Fruit fly (Drosophila melanogaster) whole organism, embryonic: ENCODE measurements around the gene Cyp313a1.

Experiments
- Blimp-1 ChIP-seq: fragments of 200-800 bp; sonication (Bioruptor generic); optimal IDR thresholded peaks from 3 replicates; lab custom pipeline; 2018; ENCODE audit warnings: missing biosample characterization, missing genetic modification characterization, mild to moderate bottlenecking, moderate library complexity, missing genetic modification reagents
- CG11560 ChIP-seq: fragments of 200-800 bp; sonication (Bioruptor generic); IDR thresholded peaks from 3 replicates; pipeline ENCODE4 v1.3.6; 2022; ENCODE audit warnings: missing biosample characterization, missing genetic modification characterization
- CG11696 ChIP-seq: fragments of 200-800 bp; sonication (Bioruptor generic); IDR thresholded peaks from 2 replicates; pipeline ENCODE4 v1.3.6; 2022; ENCODE audit warnings: missing biosample characterization, missing genetic modification characterization
- CG1233 ChIP-seq: fragments of 200-800 bp; sonication (Bioruptor generic); optimal IDR thresholded peaks from 4 replicates; lab custom pipeline; 2018; ENCODE audit warnings: missing biosample characterization, mild to moderate bottlenecking, missing genetic modification characterization
- CG12391 ChIP-seq: fragments of 200-800 bp; sonication (Bioruptor generic); optimal IDR thresholded peaks from 3 replicates; lab custom pipeline; 2018; ENCODE audit warnings: missing biosample characterization, mild to moderate bottlenecking, missing genetic modification characterization, moderate library complexity
- CG13287 ChIP-seq: fragments of 200-800 bp; sonication (Bioruptor generic); IDR thresholded peaks from 2 replicates; pipeline ENCODE4 v1.3.6; 2022; ENCODE audit warnings: missing biosample characterization, missing genetic modification characterization; ENCODE audit not compliant: partially characterized antibody
- CG17802 ChIP-seq: fragments of 200-800 bp; sonication (Bioruptor generic); optimal IDR thresholded peaks from 2 replicates; lab custom pipeline; 2018; ENCODE audit warnings: missing biosample characterization, mild to moderate bottlenecking, missing genetic modification characterization, moderate library complexity
- CG17912 ChIP-seq: fragments of 200-800 bp; sonication (Bioruptor generic); optimal IDR thresholded peaks from 2 replicates; lab custom pipeline; 2018; ENCODE audit warnings: missing biosample characterization, mild to moderate bottlenecking, missing genetic modification characterization
- CG30403 ChIP-seq: fragments of 200-800 bp; sonication (Bioruptor generic); optimal IDR thresholded peaks from 3 replicates; lab custom pipeline; 2016; ENCODE audit warnings: missing biosample characterization, missing genetic modification characterization
- CG31365 ChIP-seq: fragments of 200-800 bp; sonication (Bioruptor generic); optimal IDR thresholded peaks from 2 replicates; lab custom pipeline; 2018; ENCODE audit warnings: missing biosample characterization, mild to moderate bottlenecking, missing genetic modification characterization
- CG42726 ChIP-seq: fragments of 200-800 bp; sonication (Bioruptor generic); IDR thresholded peaks from 2 replicates; pipeline ENCODE4 v1.3.6; 2022; ENCODE audit warnings: missing biosample characterization, missing genetic modification characterization; ENCODE audit not compliant: partially characterized antibody
- CG6683 ChIP-seq: fragments of 200-800 bp; sonication (Bioruptor generic); optimal IDR thresholded peaks from 2 replicates; lab custom pipeline; 2017; ENCODE audit warnings: missing biosample characterization, mild to moderate bottlenecking, missing genetic modification characterization, missing genetic modification reagents
- CG8281 ChIP-seq: fragments of 200-800 bp; sonication (Bioruptor generic); optimal IDR thresholded peaks from 2 replicates; lab custom pipeline; 2018; ENCODE audit warnings: missing biosample characterization, mild to moderate bottlenecking, missing genetic modification characterization, moderate library complexity
- CG8359 ChIP-seq: fragments of 200-800 bp; sonication (Bioruptor generic); optimal IDR thresholded peaks from 2 replicates; lab custom pipeline; 2017; ENCODE audit warnings: missing biosample characterization, mild to moderate bottlenecking, missing genetic modification characterization, borderline replicate concordance
- CG8924 ChIP-seq: fragments of 200-800 bp; optimal IDR thresholded peaks from 3 replicates; lab custom pipeline; 2019; ENCODE audit warnings: missing biosample characterization, mild to moderate bottlenecking, missing genetic modification characterization, moderate library complexity
- CG9215 ChIP-seq: fragments of 200-800 bp; sonication (Bioruptor generic); IDR thresholded peaks from 2 replicates; pipeline ENCODE4 v1.3.6; 2022; ENCODE audit warnings: missing biosample characterization, missing genetic modification characterization
- CoRest ChIP-seq: fragments of 200-800 bp; sonication (Bioruptor generic); optimal IDR thresholded peaks from 3 replicates; lab custom pipeline; 2018; ENCODE audit warnings: missing biosample characterization, mild to moderate bottlenecking, missing genetic modification characterization, moderate library complexity
- Dek ChIP-seq: fragments of 200-800 bp; sonication (Bioruptor generic); optimal IDR thresholded peaks from 3 replicates; lab custom pipeline; 2019; ENCODE audit warnings: missing biosample characterization, mild to moderate bottlenecking, missing genetic modification characterization, moderate library complexity
- Fer2 ChIP-seq: fragments of 200-800 bp; sonication (Bioruptor generic); optimal IDR thresholded peaks from 2 replicates; lab custom pipeline; 2018; ENCODE audit warnings: missing biosample characterization, mild to moderate bottlenecking, missing genetic modification characterization, moderate library complexity
- Fer3 ChIP-seq: fragments of 200-800 bp; sonication (Bioruptor generic); optimal IDR thresholded peaks from 2 replicates; lab custom pipeline; 2018; ENCODE audit warnings: missing biosample characterization, mild to moderate bottlenecking, missing genetic modification characterization, moderate library complexity
- H2.0 ChIP-seq: fragments of 200-800 bp; sonication (Bioruptor generic); IDR thresholded peaks from 2 replicates; pipeline ENCODE4 v1.3.6; 2022; ENCODE audit warnings: missing biosample characterization, missing genetic modification characterization
- HLH3B ChIP-seq: fragments of 200-800 bp; sonication (Bioruptor generic); IDR thresholded peaks from 2 replicates; pipeline ENCODE4 v1.3.6; 2022; ENCODE audit warnings: missing biosample characterization, missing genetic modification characterization
- Hmx ChIP-seq: fragments of 200-800 bp; sonication (Bioruptor generic); optimal IDR thresholded peaks from 2 replicates; lab custom pipeline; 2016; ENCODE audit warnings: missing biosample characterization, missing genetic modification characterization
- MBD-R2 ChIP-seq: fragments of 200-800 bp; sonication (Bioruptor generic); IDR thresholded peaks from 2 replicates; pipeline ENCODE4 v1.3.6; 2022; ENCODE audit warnings: missing biosample characterization, missing genetic modification characterization
- Neu2 ChIP-seq: fragments of 200-800 bp; sonication (Bioruptor generic); optimal IDR thresholded peaks from 3 replicates; lab custom pipeline; 2016; ENCODE audit warnings: missing biosample characterization, missing genetic modification characterization, borderline replicate concordance
- PHDP ChIP-seq: fragments of 200-800 bp; sonication (Bioruptor generic); optimal IDR thresholded peaks from 3 replicates; lab custom pipeline; 2018; ENCODE audit warnings: missing biosample characterization, mild to moderate bottlenecking, missing genetic modification characterization, moderate library complexity
- Pdp1 ChIP-seq, 2 experiments: fragments of 200-800 bp; sonication (Bioruptor generic); optimal IDR thresholded peaks; 3 replicates each; lab custom pipeline; 2016; ENCODE audit warnings: missing biosample characterization in 2 of 2, missing genetic modification characterization in 2 of 2, mild to moderate bottlenecking in 1 of 2, moderate library complexity in 1 of 2
- Sry-δ ChIP-seq: fragments of 200-800 bp; sonication (Bioruptor generic); optimal IDR thresholded peaks from 2 replicates; lab custom pipeline; 2016; ENCODE audit warnings: missing biosample characterization, missing genetic modification characterization
- Taf1 ChIP-seq: fragments of 200-800 bp; sonication (Bioruptor generic); IDR thresholded peaks from 2 replicates; pipeline ENCODE4 v1.3.6; 2022; ENCODE audit warnings: missing biosample characterization, missing genetic modification characterization
- bab2 ChIP-seq: fragments of 200-800 bp; sonication (Bioruptor generic); optimal IDR thresholded peaks from 2 replicates; lab custom pipeline; 2016; ENCODE audit warnings: missing biosample characterization, missing genetic modification characterization
- bbx ChIP-seq: fragments of 200-800 bp; sonication (Bioruptor generic); IDR thresholded peaks from 2 replicates; pipeline ENCODE4 v1.3.6; 2022; ENCODE audit warnings: missing biosample characterization, missing genetic modification characterization; ENCODE audit not compliant: partially characterized antibody
- crp ChIP-seq, 2 experiments: fragments of 200-800 bp; sonication (Bioruptor generic); optimal IDR thresholded peaks; 2 replicates in 1 of 2; 3 replicates in 1 of 2; lab custom pipeline; 2017; ENCODE audit warnings: missing biosample characterization in 2 of 2, missing genetic modification characterization in 2 of 2, mild to moderate bottlenecking in 1 of 2, moderate library complexity in 1 of 2
- dpn ChIP-seq, 2 experiments: fragments of 200-800 bp; sonication (Bioruptor generic); optimal IDR thresholded peaks; 3 replicates each; lab custom pipeline; 2016; ENCODE audit warnings: missing biosample characterization in 2 of 2, missing genetic modification characterization in 2 of 2
- gcm2 ChIP-seq: fragments of 200-800 bp; sonication (Bioruptor generic); optimal IDR thresholded peaks from 2 replicates; lab custom pipeline; 2016; ENCODE audit warnings: missing biosample characterization, missing genetic modification characterization
- hbn ChIP-seq: fragments of 200-800 bp; sonication (Bioruptor generic); IDR thresholded peaks from 2 replicates; pipeline ENCODE4 v1.3.6; 2022; ENCODE audit warnings: missing biosample characterization, missing genetic modification characterization; ENCODE audit not compliant: partially characterized antibody
- hkb ChIP-seq, 2 experiments: fragments of 200-800 bp in 1 of 2; fragments of >200 bp in 1 of 2; sonication (Bioruptor generic) in 1 of 2; IDR thresholded peaks in 1 of 2; optimal IDR thresholded peaks in 1 of 2; 2 replicates each; pipeline versions ENCODE4 v1.3.6 to Lab custom; 2017 to 2022; ENCODE audit warnings: missing biosample characterization in 1 of 2, missing genetic modification characterization in 1 of 2
- ken ChIP-seq: fragments of 200-800 bp; sonication (Bioruptor generic); IDR thresholded peaks from 3 replicates; pipeline ENCODE4 v1.3.6; 2022; ENCODE audit warnings: missing biosample characterization, missing genetic modification characterization
- klu ChIP-seq: fragments of 200-800 bp; sonication (Bioruptor generic); IDR thresholded peaks from 2 replicates; pipeline ENCODE4 v1.3.6; 2022; ENCODE audit warnings: missing biosample characterization, missing genetic modification characterization
- knrl ChIP-seq: fragments of 200-800 bp; sonication (Bioruptor generic); IDR thresholded peaks from 3 replicates; pipeline ENCODE4 v1.3.6; 2022; ENCODE audit warnings: missing biosample characterization, missing genetic modification characterization; ENCODE audit not compliant: partially characterized antibody
- lab ChIP-seq: fragments of 200-800 bp; sonication (Bioruptor generic); optimal IDR thresholded peaks from 3 replicates; lab custom pipeline; 2017; ENCODE audit warnings: missing biosample characterization, missing genetic modification characterization, mild to moderate bottlenecking, moderate library complexity, missing genetic modification reagents
- lbe ChIP-seq: fragments of 200-800 bp; sonication (Bioruptor generic); optimal IDR thresholded peaks from 2 replicates; lab custom pipeline; 2016; ENCODE audit warnings: missing biosample characterization, mild to moderate bottlenecking, missing genetic modification characterization
- mirr ChIP-seq: fragments of 200-800 bp; sonication (Bioruptor generic); optimal IDR thresholded peaks from 3 replicates; lab custom pipeline; 2018; ENCODE audit warnings: missing biosample characterization, mild to moderate bottlenecking, missing genetic modification characterization
- nau ChIP-seq: fragments of 200-800 bp; sonication (Bioruptor generic); optimal IDR thresholded peaks from 3 replicates; lab custom pipeline; 2017; ENCODE audit warnings: missing biosample characterization, mild to moderate bottlenecking, missing genetic modification characterization, missing genetic modification reagents
- p53 ChIP-seq: fragments of 200-800 bp; sonication (Bioruptor generic); optimal IDR thresholded peaks from 2 replicates; lab custom pipeline; 2016; ENCODE audit warnings: missing biosample characterization, missing genetic modification characterization
- row ChIP-seq: fragments of 200-800 bp; sonication (Bioruptor generic); IDR thresholded peaks from 3 replicates; pipeline ENCODE4 v1.3.6; 2022; ENCODE audit warnings: missing biosample characterization, missing genetic modification characterization
- tll ChIP-seq, 2 experiments: fragments of 200-800 bp in 1 of 2; fragments of >200 bp in 1 of 2; sonication (Bioruptor generic) in 1 of 2; optimal IDR thresholded peaks; 2 replicates each; lab custom pipeline; 2017 to 2019; ENCODE audit warnings: missing biosample characterization in 2 of 2, missing genetic modification characterization in 2 of 2, mild to moderate bottlenecking in 1 of 2, moderate library complexity in 1 of 2
- trh ChIP-seq: fragments of 200-800 bp; sonication (Bioruptor generic); optimal IDR thresholded peaks from 2 replicates; lab custom pipeline; 2016; ENCODE audit warnings: missing biosample characterization, missing genetic modification characterization

Gene Cyp313a1

dm6 chr3R:14568501-14569137, 47.8 kb downstream of the Cyp313a1 start, which contains the start of gene CG8066 (continued):
- TF ChIP-seq CoRest (tag; lab: Kevin White, UChicago) (peak; percentile 11), row (GFP tag; lab: Robert Waterston, UW) (peak; percentile 69), bab2 (GFP tag; lab: Kevin White, UChicago) (no peak), ken (0 out of 3 replicates have a peak, but pooled peaks have one; percentile 23), CG30403 (GFP tag; lab: Kevin White, UChicago) (peak; percentile 16), Sry-δ (peak; percentile 32), H2.0 (no peak), CG17802 (no peak), gcm2 (GFP tag; lab: Kevin White, UChicago) (no peak), CG11560 (no peak), trh (GFP tag; lab: Kevin White, UChicago) (no peak), CG8281 (tag; lab: Kevin White, UChicago) (no peak), nau (GFP tag; lab: Kevin White, UChicago) (no peak), Neu2 (GFP tag; lab: Kevin White, UChicago) (no peak), CG8359 (no peak), p53 (no peak), CG9215 (GFP tag; lab: Robert Waterston, UW) (no peak), CG17912 (GFP tag; lab: Kevin White, UChicago) (no peak), lab (GFP tag; lab: Kevin White, UChicago) (peak; percentile 68), lbe (GFP tag; lab: Kevin White, UChicago) (peak; percentile 19), hkb (optimal IDR thresholded peaks at IDR 0.05; lab: Kevin White, UChicago) (no peak), hkb (GFP tag; IDR thresholded peaks at IDR 0.05; lab: Robert Waterston, UW) (0 out of 2 replicates have a peak, but pooled peaks have one; percentile 21), CG13287 (GFP tag; lab: Robert Waterston, UW) (peak; percentile 64), bbx (GFP tag; lab: Robert Waterston, UW) (peak; percentile 48; the same call in 1 of the 2 replicates), mirr (GFP tag; lab: Kevin White, UChicago) (peak; percentile 11), dpn (GFP tag; optimal IDR thresholded peaks at IDR 0.05; lab: Kevin White, UChicago) (peak in 1 of 2 experiments; percentile 9), PHDP (peak; percentile 39), tll (GFP tag; optimal IDR thresholded peaks at IDR 0.05; lab: Kevin White, UChicago) (no peak), Taf1 (GFP tag; lab: Robert Waterston, UW) (no peak), Pdp1 (GFP tag; optimal IDR thresholded peaks at IDR 0.05; lab: Kevin White, UChicago) (no peak), crp (GFP tag; optimal IDR thresholded peaks at IDR 0.05; lab: Kevin White, UChicago) (no peak), hbn (GFP tag; lab: Robert Waterston, UW) (peak; percentile 44), Dek (tag; lab: Kevin White, UChicago) (no peak), knrl (no peak), CG11696 (GFP tag; lab: Robert Waterston, UW) (no peak), CG6683 (GFP tag; lab: Kevin White, UChicago) (no peak), CG31365 (no peak), CG8924 (tag; lab: Kevin White, UChicago) (no peak), HLH3B (no peak), CG12391 (tag; lab: Kevin White, UChicago) (peak; percentile 25), Hmx (no peak), CG1233 (GFP tag; lab: Kevin White, UChicago) (no peak), Fer3 (tag; lab: Kevin White, UChicago) (peak; percentile 22), Fer2 (tag; lab: Kevin White, UChicago) (no peak), klu (GFP tag; lab: Robert Waterston, UW) (no peak), MBD-R2 (GFP tag; lab: Robert Waterston, UW) (peak; percentile 46; the same call in 1 of the 2 replicates), Blimp-1 (GFP tag; lab: Kevin White, UChicago) (peak; percentile 15), CG42726 (GFP tag; lab: Robert Waterston, UW) (no peak)
